Worm (Caenorhabditis elegans) whole organism, L4 larva: ENCODE measurements around the gene T05A10.6.
A peak's percentile ranks its signal among the peaks of the same experiment; 100 is the strongest.

Experiments used
- F10B5.3 ChIP-seq: sonication (generic microtip); optimal IDR thresholded peaks from 2 replicates; lab custom pipeline; 2016; ENCODE audit warnings: mild to moderate bottlenecking, missing genetic modification characterization, missing compliant biosample characterization
- F37D6.2 ChIP-seq: sonication (generic microtip); optimal IDR thresholded peaks from 2 replicates; lab custom pipeline; 2016; ENCODE audit warnings: mild to moderate bottlenecking, missing genetic modification characterization, missing compliant biosample characterization
- F44E2.7 ChIP-seq: fragments of 200-800 bp; sonication (Bioruptor generic); IDR thresholded peaks from 2 replicates; pipeline ENCODE4 v2.1.2; 2022; ENCODE audit warnings: missing genetic modification characterization, missing compliant biosample characterization
- T26A8.4 ChIP-seq: fragments of 200-800 bp; sonication (Bioruptor generic); IDR thresholded peaks from 2 replicates; pipeline ENCODE4 v1.3.6; 2022; ENCODE audit warnings: missing genetic modification characterization, missing compliant biosample characterization
- Y5F2A.4 ChIP-seq: fragments of 200-800 bp; sonication (Bioruptor generic); optimal IDR thresholded peaks from 2 replicates; lab custom pipeline; 2018; ENCODE audit warnings: mild to moderate bottlenecking, missing genetic modification characterization, missing compliant biosample characterization
- ZK337.2 ChIP-seq: fragments of 200-800 bp; sonication (Bioruptor generic); IDR thresholded peaks from 2 replicates; pipeline ENCODE4 v1.3.6; 2022; ENCODE audit warnings: missing genetic modification reagents, missing genetic modification characterization, missing compliant biosample characterization
- aha-1 ChIP-seq: fragments of 150-350 bp; peaks from one replicate; lab custom pipeline; 2014; ENCODE audit warnings: missing biosample characterization, missing genetic modification characterization
- ama-1 ChIP-seq: fragments of 150-350 bp; optimal IDR thresholded peaks from 2 replicates; lab custom pipeline; 2014; ENCODE audit warnings: inconsistent platforms, mixed read lengths
- ceh-20 ChIP-seq: fragments of 200-800 bp; sonication (Bioruptor generic); IDR thresholded peaks from 2 replicates; pipeline ENCODE4 v1.3.6; 2022; ENCODE audit warnings: missing genetic modification reagents, missing genetic modification characterization, missing compliant biosample characterization
- ceh-44 ChIP-seq: fragments of 200-800 bp; sonication (Bioruptor generic); IDR thresholded peaks from 2 replicates; pipeline ENCODE4 v1.3.6; 2022; ENCODE audit warnings: missing genetic modification reagents, missing genetic modification characterization, missing compliant biosample characterization
- daf-12 ChIP-seq: fragments of 150-350 bp; optimal IDR thresholded peaks from 2 replicates; lab custom pipeline; 2014; ENCODE audit warnings: missing biosample characterization, missing genetic modification reagents, missing genetic modification characterization
- daf-16 ChIP-seq, 3 experiments: sonication (generic microtip); optimal IDR thresholded peaks; 2 replicates each; lab custom pipeline; 2016 to 2017; ENCODE audit warnings: missing genetic modification characterization in 3 of 3, missing genetic modification reagents in 3 of 3, mild to moderate bottlenecking in 2 of 3, missing compliant biosample characterization in 2 of 3, missing biosample characterization in 1 of 3, moderate library complexity in 1 of 3
- dmd-6 ChIP-seq: fragments of 200-800 bp; sonication (Bioruptor generic); IDR thresholded peaks from 2 replicates; pipeline ENCODE4 v1.3.6; 2022; ENCODE audit warnings: missing genetic modification reagents, missing genetic modification characterization, missing compliant biosample characterization
- dmd-8 ChIP-seq: fragments of 200-800 bp; sonication (Bioruptor generic); IDR thresholded peaks from 2 replicates; pipeline ENCODE4 v1.3.6; 2022; ENCODE audit warnings: missing genetic modification characterization, missing compliant biosample characterization
- dmd-9 ChIP-seq: fragments of 200-800 bp; sonication (Bioruptor generic); IDR thresholded peaks from 2 replicates; pipeline ENCODE4 v1.3.6; 2022; ENCODE audit warnings: missing genetic modification reagents, missing genetic modification characterization, missing compliant biosample characterization
- duxl-1 ChIP-seq: sonication (generic microtip); optimal IDR thresholded peaks from 2 replicates; lab custom pipeline; 2016; ENCODE audit warnings: mild to moderate bottlenecking, missing genetic modification characterization, moderate library complexity, missing compliant biosample characterization; ENCODE audit not compliant: poor library complexity
- dve-1 ChIP-seq: sonication (generic microtip); optimal IDR thresholded peaks from 2 replicates; lab custom pipeline; 2017; ENCODE audit warnings: antibody characterized with exemption, mild to moderate bottlenecking, missing genetic modification characterization, missing compliant biosample characterization; ENCODE audit not compliant: insufficient read depth
- egl-43 ChIP-seq: fragments of 200-800 bp; sonication (Bioruptor generic); IDR thresholded peaks from 2 replicates; pipeline ENCODE4 v1.3.6; 2022; ENCODE audit warnings: missing genetic modification reagents, missing genetic modification characterization, missing compliant biosample characterization
- gei-8 ChIP-seq: fragments of 200-800 bp; sonication (Bioruptor generic); optimal IDR thresholded peaks from 2 replicates; lab custom pipeline; 2018; ENCODE audit warnings: mild to moderate bottlenecking, missing genetic modification characterization, missing compliant biosample characterization
- hlh-11 ChIP-seq: fragments of 200-800 bp; sonication (Bioruptor generic); optimal IDR thresholded peaks from 2 replicates; lab custom pipeline; 2018; ENCODE audit warnings: mild to moderate bottlenecking, missing genetic modification characterization, missing compliant biosample characterization
- hlh-30 ChIP-seq: sonication (generic microtip); optimal IDR thresholded peaks from 2 replicates; lab custom pipeline; 2017; ENCODE audit warnings: antibody characterized with exemption, mild to moderate bottlenecking, missing genetic modification characterization, missing compliant biosample characterization; ENCODE audit not compliant: insufficient read depth
- lir-3 ChIP-seq: sonication (generic microtip); optimal IDR thresholded peaks from 2 replicates; lab custom pipeline; 2016; ENCODE audit warnings: mild to moderate bottlenecking, missing genetic modification characterization, missing compliant biosample characterization
- madf-5 ChIP-seq, 2 experiments: fragments of 200-800 bp; sonication (Bioruptor generic); IDR thresholded peaks; 2 replicates each; pipeline ENCODE4 v1.3.6; 2022; ENCODE audit warnings: missing compliant biosample characterization in 2 of 2, missing genetic modification characterization in 2 of 2
- madf-9 ChIP-seq: fragments of 200-800 bp; sonication (Bioruptor generic); conservative IDR thresholded peaks from 2 replicates; pipeline ENCODE4 v1.3.6; 2022; ENCODE audit warnings: missing genetic modification reagents, missing genetic modification characterization, missing compliant biosample characterization
- mep-1 ChIP-seq: fragments of 150-350 bp; sonication (generic microtip); optimal IDR thresholded peaks from 3 replicates; lab custom pipeline; 2014; ENCODE audit warnings: missing biosample characterization, missing genetic modification characterization
- mes-2 ChIP-seq: sonication (generic microtip); optimal IDR thresholded peaks from 2 replicates; lab custom pipeline; 2016; ENCODE audit warnings: missing genotype, mild to moderate bottlenecking, missing genetic modification characterization, missing compliant biosample characterization; ENCODE audit not compliant: poor library complexity, severe bottlenecking
- mxl-3 ChIP-seq: fragments of 200-800 bp; sonication (Bioruptor generic); optimal IDR thresholded peaks from 2 replicates; lab custom pipeline; 2018; ENCODE audit warnings: mild to moderate bottlenecking, missing genetic modification characterization, missing compliant biosample characterization
- nhr-10 ChIP-seq: fragments of 150-350 bp; optimal IDR thresholded peaks from 2 replicates; lab custom pipeline; 2014; ENCODE audit warnings: missing biosample characterization, missing genetic modification characterization
- nhr-111 ChIP-seq: fragments of 200-800 bp; sonication (Bioruptor generic); optimal IDR thresholded peaks from 2 replicates; lab custom pipeline; 2018; ENCODE audit warnings: mild to moderate bottlenecking, missing genetic modification characterization, missing compliant biosample characterization
- nhr-237 ChIP-seq: sonication (generic microtip); optimal IDR thresholded peaks from 2 replicates; lab custom pipeline; 2017; ENCODE audit warnings: missing biosample characterization, missing genetic modification characterization
- nhr-25 ChIP-seq: sonication (generic microtip); optimal IDR thresholded peaks from 2 replicates; lab custom pipeline; 2017; ENCODE audit warnings: missing genetic modification characterization, mild to moderate bottlenecking, missing compliant biosample characterization, antibody characterized with exemption, moderate library complexity, borderline replicate concordance; ENCODE audit not compliant: insufficient read depth
- nhr-42 ChIP-seq: fragments of 200-800 bp; sonication (Bioruptor generic); IDR thresholded peaks from 2 replicates; pipeline ENCODE4 v1.3.6; 2022; ENCODE audit warnings: missing genetic modification characterization, missing compliant biosample characterization
- php-3 ChIP-seq: fragments of 200-800 bp; sonication (Bioruptor generic); IDR thresholded peaks from 2 replicates; pipeline ENCODE4 v1.3.6; 2022; ENCODE audit warnings: missing genetic modification reagents, missing genetic modification characterization, missing compliant biosample characterization
- pqm-1 ChIP-seq: sonication (generic microtip); optimal IDR thresholded peaks from 2 replicates; lab custom pipeline; 2017; ENCODE audit warnings: missing biosample characterization, missing genetic modification characterization
- rbr-2 ChIP-seq: sonication (generic microtip); optimal IDR thresholded peaks from 2 replicates; lab custom pipeline; 2016; ENCODE audit warnings: missing genotype, missing genetic modification characterization, missing compliant biosample characterization
- saeg-2 ChIP-seq: fragments of 200-800 bp; sonication (Bioruptor generic); IDR thresholded peaks from 2 replicates; pipeline ENCODE4 v1.3.6; 2022; ENCODE audit warnings: missing genetic modification reagents, missing genetic modification characterization, missing compliant biosample characterization
- sdz-12 ChIP-seq: fragments of 200-800 bp; sonication (Bioruptor generic); optimal IDR thresholded peaks from 2 replicates; lab custom pipeline; 2018; ENCODE audit warnings: mild to moderate bottlenecking, missing genetic modification characterization, missing compliant biosample characterization
- set-16 ChIP-seq: fragments of 200-800 bp; sonication (Bioruptor generic); IDR thresholded peaks from 2 replicates; pipeline ENCODE4 v1.3.6; 2022; ENCODE audit warnings: missing genetic modification reagents, missing genetic modification characterization, missing compliant biosample characterization
- skn-1 ChIP-seq: fragments of 150-350 bp; optimal IDR thresholded peaks from 2 replicates; lab custom pipeline; 2014; ENCODE audit warnings: missing biosample characterization, missing genetic modification characterization
- spr-1 ChIP-seq: sonication (generic microtip); optimal IDR thresholded peaks from 2 replicates; lab custom pipeline; 2016; ENCODE audit warnings: mild to moderate bottlenecking, missing genetic modification characterization, missing compliant biosample characterization
- spr-3 ChIP-seq: fragments of 200-800 bp; sonication (Bioruptor generic); optimal IDR thresholded peaks from 2 replicates; lab custom pipeline; 2018; ENCODE audit warnings: mild to moderate bottlenecking, missing genetic modification characterization, missing compliant biosample characterization
- tag-97 ChIP-seq: fragments of 200-800 bp; sonication (Bioruptor generic); IDR thresholded peaks from 2 replicates; pipeline ENCODE4 v1.3.6; 2022; ENCODE audit warnings: missing genetic modification characterization, missing compliant biosample characterization
- unc-130 ChIP-seq: sonication (generic microtip); optimal IDR thresholded peaks from 2 replicates; lab custom pipeline; 2016; ENCODE audit warnings: missing genetic modification reagents, missing genetic modification characterization, missing compliant biosample characterization
- vab-7 ChIP-seq: fragments of 200-800 bp; sonication (Bioruptor generic); IDR thresholded peaks from 2 replicates; pipeline ENCODE4 v1.3.6; 2022; ENCODE audit warnings: missing genetic modification reagents, missing genetic modification characterization, missing compliant biosample characterization
- zfp-2 ChIP-seq: sonication (generic microtip); optimal IDR thresholded peaks from 2 replicates; lab custom pipeline; 2016; ENCODE audit warnings: mild to moderate bottlenecking, missing genetic modification characterization, missing compliant biosample characterization
- ztf-7 ChIP-seq: fragments of 150-350 bp; optimal IDR thresholded peaks from 2 replicates; lab custom pipeline; 2014; ENCODE audit warnings: missing biosample characterization, missing genetic modification characterization

The T05A10.6 gene

ce11 chrX:10783822-10784221 is 10.7 kb downstream of the T05A10.6 start, which contains the start of gene clc-4:
Gene clc-4, minus strand, starts transcription at chrX:10783922.
- TF ChIP-seq duxl-1 (tag; lab: Kevin White, UChicago) = no peak
- no peak for TF ChIP-seq sdz-12 (GFP tag; lab: Kevin White, UChicago)
- no peak for TF ChIP-seq daf-16 (GFP tag; optimal IDR thresholded peaks at IDR 0.05; lab: Kevin White, UChicago)
- TF ChIP-seq daf-16 (tag; optimal IDR thresholded peaks at IDR 0.05; lab: Kevin White, UChicago) = no peak
- TF ChIP-seq dmd-6 (GFP tag; lab: Robert Waterston, UW) = no peak
- no peak for TF ChIP-seq F44E2.7 (GFP tag; lab: Robert Waterston, UW)
- no peak for TF ChIP-seq F10B5.3 (tag; lab: Kevin White, UChicago)
- no peak for TF ChIP-seq spr-3 (GFP tag; lab: Kevin White, UChicago)
- TF ChIP-seq ceh-20 = no peak
- no peak for TF ChIP-seq ama-1
- no peak for TF ChIP-seq madf-5 (GFP tag; IDR thresholded peaks at IDR 0.05; lab: Robert Waterston, UW)
- TF ChIP-seq pqm-1 (tag; lab: Kevin White, UChicago) = no peak
- no peak for TF ChIP-seq lir-3 (tag; lab: Kevin White, UChicago)
- no peak for TF ChIP-seq saeg-2
- TF ChIP-seq php-3 (GFP tag; lab: Robert Waterston, UW) = no peak
- no peak for TF ChIP-seq nhr-25 (tag; lab: Kevin White, UChicago)

- TF ChIP-seq dmd-6 (GFP tag; lab: Robert Waterston, UW) = peak; percentile 35
- TF ChIP-seq unc-130 (GFP tag; lab: Kevin White, UChicago) = no peak
- TF ChIP-seq mes-2 = peak; percentile 2
- TF ChIP-seq dmd-9 = 0 out of 2 replicates have a peak, but pooled peaks have one; percentile 20
- no peak for TF ChIP-seq gei-8 (GFP tag; lab: Kevin White, UChicago)
- TF ChIP-seq dmd-8 = no peak
- peak; percentile 63 for TF ChIP-seq hlh-30 (tag; lab: Kevin White, UChicago)
- TF ChIP-seq F10B5.3 (tag; lab: Kevin White, UChicago) = no peak
- no peak for TF ChIP-seq zfp-2 (tag; lab: Kevin White, UChicago)
- TF ChIP-seq spr-3 (GFP tag; lab: Kevin White, UChicago) = no peak
- TF ChIP-seq nhr-42 (GFP tag; lab: Robert Waterston, UW) = no peak
- TF ChIP-seq dve-1 (tag; lab: Kevin White, UChicago) = peak; percentile 56
- TF ChIP-seq mxl-3 (GFP tag; lab: Kevin White, UChicago) = no peak
- TF ChIP-seq T26A8.4 (GFP tag; lab: Robert Waterston, UW) = no peak
- no peak for TF ChIP-seq ZK337.2
- TF ChIP-seq madf-9 (GFP tag; lab: Robert Waterston, UW) = no peak
- no peak for TF ChIP-seq daf-16 (GFP tag; optimal IDR thresholded peaks at IDR 0.05; lab: Kevin White, UChicago)
- TF ChIP-seq daf-16 (tag; optimal IDR thresholded peaks at IDR 0.05; lab: Kevin White, UChicago) = peak; percentile 50
- peak; percentile 92 for TF ChIP-seq aha-1
- peak; percentile 45 for TF ChIP-seq pqm-1 (tag; lab: Kevin White, UChicago)
- TF ChIP-seq saeg-2 = 0 out of 2 replicates have a peak, but pooled peaks have one; percentile 44
- no peak for TF ChIP-seq nhr-237 (tag; lab: Kevin White, UChicago)
- TF ChIP-seq mep-1 = peak; percentile 3
- TF ChIP-seq ztf-7 (tag; lab: Kevin White, UChicago) = no peak
- TF ChIP-seq skn-1 (tag; lab: Kevin White, UChicago) = no peak
- TF ChIP-seq ceh-44 (GFP tag; lab: Robert Waterston, UW) = no peak
- no peak for TF ChIP-seq F37D6.2 (tag; lab: Kevin White, UChicago)
- TF ChIP-seq Y5F2A.4 (GFP tag; lab: Kevin White, UChicago) = no peak
- peak; percentile 52 for TF ChIP-seq hlh-11
- TF ChIP-seq tag-97 (GFP tag; lab: Robert Waterston, UW) = 0 out of 2 replicates have a peak, but pooled peaks have one; percentile 70
- TF ChIP-seq nhr-111 (GFP tag; lab: Kevin White, UChicago) = peak; percentile 16
- peak; percentile 60 for TF ChIP-seq set-16
- peak; percentile 71 for TF ChIP-seq egl-43 (GFP tag; lab: Robert Waterston, UW)
- TF ChIP-seq vab-7 (GFP tag; lab: Robert Waterston, UW) = no peak
- TF ChIP-seq daf-12 = no peak
- peak; percentile 3 for TF ChIP-seq rbr-2 (tag; lab: Kevin White, UChicago)
- no peak for TF ChIP-seq ama-1
- no peak for TF ChIP-seq nhr-10 (tag; lab: Kevin White, UChicago)
- no peak for TF ChIP-seq spr-1
Measured at ce11 chrX:10780542-10781266, 13.8 kb downstream of the T05A10.6 start.
